Worm (Caenorhabditis elegans) whole organism, midembryonic: ENCODE data around the gene npr-43.

ENCODE experiments used
- T22C8.4 ChIP-seq: fragments of 200-800 bp; sonication (Bioruptor generic); IDR thresholded peaks from 2 replicates; pipeline ENCODE4 v1.3.6; 2022; ENCODE audit warnings: missing genetic modification characterization, missing compliant biosample characterization
- cog-1 ChIP-seq: sonication (generic microtip); optimal IDR thresholded peaks from 2 replicates; lab custom pipeline; 2016; ENCODE audit warnings: missing genetic modification characterization, missing compliant biosample characterization
- flt-1 ChIP-seq: fragments of 200-800 bp; sonication (Bioruptor generic); IDR thresholded peaks from 2 replicates; pipeline ENCODE4 v1.3.6; 2022; ENCODE audit warnings: missing genetic modification characterization, missing compliant biosample characterization
- klf-2 ChIP-seq: fragments of 200-800 bp; sonication (Bioruptor generic); conservative IDR thresholded peaks from 2 replicates; pipeline ENCODE4 v1.3.6; 2022; ENCODE audit warnings: missing genetic modification reagents, missing genetic modification characterization, missing compliant biosample characterization
- med-1 ChIP-seq: sonication (generic microtip); optimal IDR thresholded peaks from 2 replicates; lab custom pipeline; 2017; ENCODE audit warnings: missing genetic modification characterization, mild to moderate bottlenecking, missing compliant biosample characterization, antibody characterized with exemption, missing genetic modification reagents; ENCODE audit not compliant: insufficient read depth
- ref-1 ChIP-seq: fragments of 200-800 bp; sonication (Bioruptor generic); conservative IDR thresholded peaks from 2 replicates; pipeline ENCODE4 v1.3.6; 2022; ENCODE audit warnings: missing genetic modification reagents, missing genetic modification characterization, missing compliant biosample characterization
- tab-1 ChIP-seq: fragments of 200-800 bp; sonication (Bioruptor generic); IDR thresholded peaks from 2 replicates; pipeline ENCODE4 v1.3.6; 2022; ENCODE audit warnings: missing genetic modification characterization, missing compliant biosample characterization
- ztf-23 ChIP-seq: fragments of 200-800 bp; sonication (Bioruptor generic); IDR thresholded peaks from 2 replicates; pipeline ENCODE4 v1.3.6; 2022; ENCODE audit warnings: missing genetic modification reagents, missing genetic modification characterization, missing compliant biosample characterization
- ztf-29 ChIP-seq: fragments of 200-800 bp; sonication (Bioruptor generic); IDR thresholded peaks from 2 replicates; pipeline ENCODE4 v1.3.6; 2022; ENCODE audit warnings: missing genetic modification reagents, missing genetic modification characterization, missing compliant biosample characterization

- TF ChIP-seq ztf-23 (GFP tag; lab: Robert Waterston, UW) = no peak
- no peak for TF ChIP-seq klf-2 (GFP tag; lab: Robert Waterston, UW)
- no peak for TF ChIP-seq T22C8.4
- TF ChIP-seq tab-1 (GFP tag; lab: Robert Waterston, UW) = no peak
- no peak for TF ChIP-seq med-1 (GFP tag; lab: Kevin White, UChicago)
- TF ChIP-seq ref-1 (GFP tag; lab: Robert Waterston, UW) = no peak
- no peak for TF ChIP-seq cog-1
- no peak for TF ChIP-seq ztf-29 (GFP tag; lab: Robert Waterston, UW)
- no peak for TF ChIP-seq flt-1 (GFP tag; lab: Robert Waterston, UW)
Observed at ce11 chrV:14378986-14379385, at the start of gene npr-43.
